Worm (Caenorhabditis elegans) whole organism, late embryonic: ENCODE results near the gene F49E12.10.

ENCODE experiments used
- C08G9.2 ChIP-seq: sonication (generic microtip); optimal IDR thresholded peaks from 2 replicates; lab custom pipeline; 2016; ENCODE audit warnings: mild to moderate bottlenecking, missing genetic modification characterization, moderate library complexity, missing compliant biosample characterization
- F13H6.1 ChIP-seq: sonication (generic microtip); optimal IDR thresholded peaks from 2 replicates; lab custom pipeline; 2016; ENCODE audit warnings: missing genetic modification characterization, missing compliant biosample characterization
- K02D7.2 ChIP-seq: sonication (generic microtip); optimal IDR thresholded peaks from 2 replicates; lab custom pipeline; 2017; ENCODE audit warnings: mild to moderate bottlenecking, missing genetic modification characterization, missing compliant biosample characterization
- K09A11.1 ChIP-seq: sonication (generic microtip); optimal IDR thresholded peaks from 2 replicates; lab custom pipeline; 2017; ENCODE audit warnings: antibody characterized with exemption, mild to moderate bottlenecking, missing genetic modification characterization, missing compliant biosample characterization; ENCODE audit not compliant: insufficient read depth
- T23F11.4 ChIP-seq: fragments of 200-800 bp; sonication (Bioruptor generic); optimal IDR thresholded peaks from 2 replicates; lab custom pipeline; 2018; ENCODE audit warnings: mild to moderate bottlenecking, missing genetic modification characterization, missing compliant biosample characterization
- Y22D7AL.16 ChIP-seq: sonication (generic microtip); optimal IDR thresholded peaks from 2 replicates; lab custom pipeline; 2016; ENCODE audit warnings: missing genetic modification characterization, missing compliant biosample characterization
- ahr-1 ChIP-seq: sonication (generic microtip); optimal IDR thresholded peaks from 2 replicates; lab custom pipeline; 2016; ENCODE audit warnings: missing genetic modification characterization, missing compliant biosample characterization
- ama-1 ChIP-seq: fragments of 150-350 bp; optimal IDR thresholded peaks from 2 replicates; lab custom pipeline; 2014
- ceh-18 ChIP-seq: sonication (generic microtip); optimal IDR thresholded peaks from 2 replicates; lab custom pipeline; 2016; ENCODE audit warnings: missing genetic modification characterization, missing compliant biosample characterization
- ceh-22 ChIP-seq: sonication (generic microtip); optimal IDR thresholded peaks from 2 replicates; lab custom pipeline; 2017; ENCODE audit warnings: missing biosample characterization, missing genetic modification characterization
- ceh-24 ChIP-seq: sonication (generic microtip); optimal IDR thresholded peaks from 2 replicates; lab custom pipeline; 2016; ENCODE audit warnings: mild to moderate bottlenecking, missing genetic modification characterization, missing compliant biosample characterization
- ceh-45 ChIP-seq: fragments of 200-800 bp; sonication (Bioruptor generic); IDR thresholded peaks from 2 replicates; pipeline ENCODE4 v1.3.6; 2022; ENCODE audit warnings: missing genetic modification reagents, missing genetic modification characterization, missing compliant biosample characterization
- ceh-9 ChIP-seq: sonication (generic microtip); optimal IDR thresholded peaks from 2 replicates; lab custom pipeline; 2016; ENCODE audit warnings: mild to moderate bottlenecking, missing genetic modification characterization, inconsistent platforms, missing compliant biosample characterization
- che-1 ChIP-seq: sonication (generic microtip); optimal IDR thresholded peaks from 2 replicates; lab custom pipeline; 2016; ENCODE audit warnings: mild to moderate bottlenecking, missing genetic modification characterization, missing compliant biosample characterization
- dmd-4 ChIP-seq: sonication (generic microtip); optimal IDR thresholded peaks from 2 replicates; lab custom pipeline; 2016; ENCODE audit warnings: borderline replicate concordance, missing genetic modification characterization, missing compliant biosample characterization
- elt-2 ChIP-seq: sonication (generic microtip); optimal IDR thresholded peaks from 2 replicates; lab custom pipeline; 2016; ENCODE audit warnings: missing genetic modification reagents, missing genetic modification characterization, missing compliant biosample characterization
- elt-4 ChIP-seq: sonication (generic microtip); optimal IDR thresholded peaks from 2 replicates; lab custom pipeline; 2016; ENCODE audit warnings: missing genetic modification characterization, missing compliant biosample characterization
- fax-1 ChIP-seq: sonication (generic microtip); optimal IDR thresholded peaks from 2 replicates; lab custom pipeline; 2016; ENCODE audit warnings: missing genotype, missing genetic modification characterization, missing compliant biosample characterization
- gmeb-2 ChIP-seq: sonication (generic microtip); optimal IDR thresholded peaks from 2 replicates; lab custom pipeline; 2016; ENCODE audit warnings: missing genetic modification characterization, inconsistent platforms, missing compliant biosample characterization
- hlh-13 ChIP-seq: fragments of 200-800 bp; sonication (Bioruptor generic); optimal IDR thresholded peaks from 2 replicates; lab custom pipeline; 2018; ENCODE audit warnings: mild to moderate bottlenecking, missing genetic modification characterization, missing compliant biosample characterization
- hlh-30 ChIP-seq: sonication (generic microtip); optimal IDR thresholded peaks from 2 replicates; lab custom pipeline; 2017; ENCODE audit warnings: antibody characterized with exemption, missing genetic modification characterization, missing compliant biosample characterization; ENCODE audit not compliant: insufficient read depth
- hlh-8 ChIP-seq: sonication (generic microtip); optimal IDR thresholded peaks from 2 replicates; lab custom pipeline; 2016; ENCODE audit warnings: missing genotype, missing genetic modification characterization, missing compliant biosample characterization
- lin-11 ChIP-seq: fragments of 200-800 bp; sonication (Bioruptor generic); optimal IDR thresholded peaks from 2 replicates; lab custom pipeline; 2018; ENCODE audit warnings: mild to moderate bottlenecking, missing genetic modification characterization, missing compliant biosample characterization
- madf-2 ChIP-seq: sonication (generic microtip); optimal IDR thresholded peaks from 2 replicates; lab custom pipeline; 2017; ENCODE audit warnings: missing genetic modification characterization, missing compliant biosample characterization
- mec-3 ChIP-seq: sonication (generic microtip); optimal IDR thresholded peaks from 2 replicates; lab custom pipeline; 2016; ENCODE audit warnings: borderline replicate concordance, missing genetic modification characterization, missing compliant biosample characterization
- nhr-11 ChIP-seq: fragments of 150-350 bp; optimal IDR thresholded peaks from 2 replicates; lab custom pipeline; 2014; ENCODE audit warnings: missing biosample characterization, missing genetic modification characterization
- nhr-232 ChIP-seq: sonication (generic microtip); optimal IDR thresholded peaks from 2 replicates; lab custom pipeline; 2016; ENCODE audit warnings: missing genetic modification characterization, missing compliant biosample characterization
- odd-2 ChIP-seq: sonication (generic microtip); optimal IDR thresholded peaks from 2 replicates; lab custom pipeline; 2017; ENCODE audit warnings: antibody characterized with exemption, mild to moderate bottlenecking, missing genetic modification characterization, missing compliant biosample characterization
- pat-9 ChIP-seq: fragments of 200-800 bp; sonication (Bioruptor generic); optimal IDR thresholded peaks from 2 replicates; lab custom pipeline; 2018; ENCODE audit warnings: mild to moderate bottlenecking, missing genetic modification characterization, moderate library complexity, missing compliant biosample characterization
- pqm-1 ChIP-seq: sonication (generic microtip); optimal IDR thresholded peaks from 2 replicates; lab custom pipeline; 2016; ENCODE audit warnings: missing genetic modification characterization, missing compliant biosample characterization
- sdc-2 ChIP-seq: sonication (generic microtip); optimal IDR thresholded peaks from 2 replicates; lab custom pipeline; 2016; ENCODE audit warnings: missing genotype, missing genetic modification characterization, missing compliant biosample characterization
- sox-2 ChIP-seq: fragments of 200-800 bp; sonication (Bioruptor generic); IDR thresholded peaks from 2 replicates; pipeline ENCODE4 v1.3.6; 2022; ENCODE audit warnings: missing genetic modification reagents, missing genetic modification characterization, missing compliant biosample characterization
- sox-4 ChIP-seq: sonication (generic microtip); optimal IDR thresholded peaks from 2 replicates; lab custom pipeline; 2017; ENCODE audit warnings: mild to moderate bottlenecking, missing genetic modification characterization, inconsistent platforms, missing compliant biosample characterization
- syd-9 ChIP-seq: sonication (generic microtip); optimal IDR thresholded peaks from 2 replicates; lab custom pipeline; 2016; ENCODE audit warnings: mild to moderate bottlenecking, missing genetic modification characterization, moderate library complexity, missing compliant biosample characterization
- tbx-2 ChIP-seq: sonication (generic microtip); optimal IDR thresholded peaks from 2 replicates; lab custom pipeline; 2016; ENCODE audit warnings: missing genetic modification characterization, missing compliant biosample characterization
- tbx-7 ChIP-seq: sonication (generic microtip); optimal IDR thresholded peaks from 2 replicates; lab custom pipeline; 2016; ENCODE audit warnings: missing genotype, missing genetic modification characterization, missing compliant biosample characterization
- unc-3 ChIP-seq, 2 experiments: fragments of 200-800 bp in 1 of 2; sonication (Bioruptor generic) in 1 of 2; sonication (generic microtip) in 1 of 2; conservative IDR thresholded peaks in 1 of 2; optimal IDR thresholded peaks in 1 of 2; 2 replicates each; pipeline versions ENCODE4 v1.3.6 to Lab custom; 2016 to 2022; ENCODE audit warnings: missing compliant biosample characterization in 2 of 2, missing genetic modification characterization in 2 of 2, missing genetic modification reagents in 1 of 2
- unc-42 ChIP-seq: sonication (generic microtip); optimal IDR thresholded peaks from 2 replicates; lab custom pipeline; 2016; ENCODE audit warnings: missing genotype, missing genetic modification characterization, missing compliant biosample characterization
- unc-86 ChIP-seq: sonication (generic microtip); optimal IDR thresholded peaks from 2 replicates; lab custom pipeline; 2016; ENCODE audit warnings: missing genetic modification characterization, missing compliant biosample characterization

Gene F49E12.10

ce11 chrII:8396041-8396440, 5.2 kb downstream of the F49E12.10 start, which contains the start of gene F49E12.7:
F49E12.7 (minus strand) TSS chrII:8396141.
- TF ChIP-seq hlh-30 (tag; lab: Kevin White, UChicago) (no peak), gmeb-2 (tag; lab: Kevin White, UChicago) (no peak), pat-9 (tag; lab: Kevin White, UChicago) (no peak), unc-86 (no peak), nhr-11 (tag; lab: Kevin White, UChicago) (no peak), T23F11.4 (GFP tag; lab: Kevin White, UChicago) (no peak), mec-3 (tag; lab: Kevin White, UChicago) (no peak), syd-9 (no peak), F13H6.1 (tag; lab: Kevin White, UChicago) (no peak), tbx-7 (tag; lab: Kevin White, UChicago) (no peak)

ce11 chrII:8399064-8399463, 8.2 kb downstream of the F49E12.10 start, which contains the start of gene dod-23:
dod-23 (minus strand) TSS chrII:8399164.
- no peak for TF ChIP-seq K02D7.2 (tag; lab: Kevin White, UChicago)
- TF ChIP-seq ceh-9 (tag; lab: Kevin White, UChicago), result no peak
- TF ChIP-seq ceh-22, result no peak
- no peak for TF ChIP-seq unc-42
- no peak for TF ChIP-seq Y22D7AL.16 (tag; lab: Kevin White, UChicago)
- TF ChIP-seq F13H6.1 (tag; lab: Kevin White, UChicago), result no peak
- TF ChIP-seq sox-2, result no peak
- TF ChIP-seq sdc-2 (tag; lab: Kevin White, UChicago), result no peak

ce11 chrII:8399997-8400396, 9.1 kb downstream of the F49E12.10 start:
- no peak for TF ChIP-seq ahr-1 (tag; lab: Kevin White, UChicago)
- peak; percentile 41 for TF ChIP-seq elt-2

- no peak for TF ChIP-seq C08G9.2 (tag; lab: Kevin White, UChicago)
- TF ChIP-seq ceh-22, result no peak
- no peak for TF ChIP-seq unc-3 (GFP tag; conservative IDR thresholded peaks at IDR 0.05; lab: Robert Waterston, UW)
- TF ChIP-seq unc-3 (tag; optimal IDR thresholded peaks at IDR 0.05; lab: Kevin White, UChicago), result no peak
- TF ChIP-seq odd-2 (tag; lab: Kevin White, UChicago), result no peak
- TF ChIP-seq che-1 (tag; lab: Kevin White, UChicago), result no peak
- TF ChIP-seq ceh-18 (tag; lab: Kevin White, UChicago), result no peak
- TF ChIP-seq hlh-13 (GFP tag; lab: Kevin White, UChicago), result no peak
- no peak for TF ChIP-seq nhr-232 (tag; lab: Kevin White, UChicago)
- TF ChIP-seq dmd-4 (tag; lab: Kevin White, UChicago), result no peak
- no peak for TF ChIP-seq sox-4
These were observed 13.9 kb downstream of the F49E12.10 start, which contains the start of gene skpo-1 for ce11 chrII:8404748-8405147. skpo-1 (minus strand) TSS chrII:8404848.

ce11 chrII:8405303-8405702, 14.5 kb downstream of the F49E12.10 start, which contains the start of gene ubc-24:
ubc-24 (plus strand) TSS chrII:8405603.
- TF ChIP-seq hlh-13 (GFP tag; lab: Kevin White, UChicago), result no peak
- no peak for TF ChIP-seq ceh-45 (GFP tag; lab: Robert Waterston, UW)
- TF ChIP-seq sox-2, result no peak
- TF ChIP-seq ama-1, result no peak
- no peak for TF ChIP-seq fax-1 (tag; lab: Kevin White, UChicago)
- no peak for TF ChIP-seq pqm-1 (tag; lab: Kevin White, UChicago)
- TF ChIP-seq lin-11 (tag; lab: Kevin White, UChicago), result no peak
- TF ChIP-seq madf-2 (tag; lab: Kevin White, UChicago), result no peak
- no peak for TF ChIP-seq hlh-8
- TF ChIP-seq ceh-9 (tag; lab: Kevin White, UChicago), result no peak
- no peak for TF ChIP-seq K09A11.1
- no peak for TF ChIP-seq elt-4 (tag; lab: Kevin White, UChicago)
- no peak for TF ChIP-seq ceh-24 (tag; lab: Kevin White, UChicago)
- TF ChIP-seq tbx-2 (tag; lab: Kevin White, UChicago), result no peak
- no peak for TF ChIP-seq ceh-22
- TF ChIP-seq tbx-7 (tag; lab: Kevin White, UChicago), result no peak
